Worm (Caenorhabditis elegans) whole organism, early embryonic: ENCODE results near the gene snu-66.

Experiments used
- aly-1 ChIP-seq: sonication (generic microtip); optimal IDR thresholded peaks from 2 replicates; lab custom pipeline; 2016; ENCODE audit warnings: missing genetic modification characterization, missing compliant biosample characterization
- ama-1 ChIP-seq: fragments of 150-350 bp; optimal IDR thresholded peaks from 2 replicates; lab custom pipeline; 2014
- ceh-36 ChIP-seq: sonication (generic microtip); optimal IDR thresholded peaks from 2 replicates; lab custom pipeline; 2016; ENCODE audit warnings: missing genetic modification characterization, inconsistent platforms, missing compliant biosample characterization
- hmbx-1 ChIP-seq: sonication (generic microtip); optimal IDR thresholded peaks from 2 replicates; lab custom pipeline; 2016; ENCODE audit warnings: mild to moderate bottlenecking, missing genetic modification characterization, missing compliant biosample characterization
- hmg-4 ChIP-seq: fragments of 200-800 bp; sonication (Bioruptor generic); optimal IDR thresholded peaks from 2 replicates; lab custom pipeline; 2018; ENCODE audit warnings: mild to moderate bottlenecking, missing genetic modification characterization, missing compliant biosample characterization
- tbx-37 ChIP-seq: fragments of 200-800 bp; sonication (Bioruptor generic); conservative IDR thresholded peaks from 2 replicates; pipeline ENCODE4 v1.3.6; 2022; ENCODE audit warnings: missing genetic modification reagents, missing genetic modification characterization, missing compliant biosample characterization

- TF ChIP-seq ceh-36 (tag; lab: Kevin White, UChicago) = no peak
- TF ChIP-seq aly-1 (tag; lab: Kevin White, UChicago) = no peak
- no peak for TF ChIP-seq ama-1 (lab: Kevin White, UChicago)
- no peak for TF ChIP-seq hmbx-1 (tag; lab: Kevin White, UChicago)
- no peak for TF ChIP-seq hmg-4
- no peak for TF ChIP-seq tbx-37 (GFP tag; lab: Robert Waterston, UW)
These were observed 36.6 kb upstream of the snu-66 start, which contains the start of gene clec-215 for ce11 chrV:7612044-7612443.
